Fruit fly (Drosophila melanogaster): ENCODE data around the gene Sh3beta.

Sh3beta gene

DNA sequence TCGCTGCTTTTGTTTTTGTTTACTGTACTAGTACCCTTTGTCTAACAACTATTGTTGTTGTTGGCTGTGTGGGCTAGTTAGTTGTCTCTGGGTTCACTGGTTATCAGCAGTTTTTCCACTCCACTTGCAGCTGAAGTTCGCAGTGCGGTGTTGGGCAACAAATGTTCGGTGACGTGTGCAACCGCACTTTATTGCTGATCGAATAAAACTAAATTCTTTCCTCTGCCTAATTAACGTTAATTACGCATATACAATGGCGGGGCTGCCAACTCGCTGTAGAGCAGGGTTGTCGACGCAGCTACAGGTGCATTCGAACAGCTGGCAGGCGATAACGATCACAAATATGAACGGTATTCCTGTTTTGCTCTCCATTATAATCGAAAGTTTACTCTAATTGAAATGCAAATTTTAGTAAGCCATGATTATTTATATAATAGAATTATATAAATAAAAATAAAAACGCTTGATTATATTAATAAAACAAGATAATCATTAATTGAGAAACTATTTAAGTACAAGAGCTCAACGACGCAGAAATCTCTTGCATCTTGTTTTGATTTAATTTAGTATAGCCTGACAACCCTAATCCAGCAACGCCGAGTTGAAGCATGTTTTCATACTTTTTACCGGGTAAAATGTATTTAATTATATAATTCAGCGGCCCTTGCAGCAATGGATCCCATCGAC, 40.4 kb downstream of the Sh3beta start, which contains the start of the genes mrva, CG42307 and mus312 (continued):
- TF ChIP-seq CG10431 (GFP tag; optimal IDR thresholded peaks at IDR 0.05), result peak; percentile 75
- no peak for TF ChIP-seq hth (optimal IDR thresholded peaks at IDR 0.05)
- peak; percentile 53; the same call in 1 of the 2 replicates for TF ChIP-seq ap (GFP tag; IDR thresholded peaks at IDR 0.05)
- TF ChIP-seq zen (tag; optimal IDR thresholded peaks at IDR 0.05), result peak; percentile 97
- peak; percentile 52; the same call in 1 of the 2 replicates for TF ChIP-seq CG11696 (GFP tag; IDR thresholded peaks at IDR 0.05)
- TF ChIP-seq tin (GFP tag; optimal IDR thresholded peaks at IDR 0.05), result peak; percentile 82
- TF ChIP-seq hbn (GFP tag; IDR thresholded peaks at IDR 0.05; ENCODE audit: partially characterized antibody), result no peak; the same call in 1 of the 2 replicates
- peak; percentile 80 for TF ChIP-seq chm (GFP tag; IDR thresholded peaks at IDR 0.05)
- TF ChIP-seq Gsc (GFP tag; IDR thresholded peaks at IDR 0.05), result 0 out of 2 replicates have a peak, but pooled peaks have one; percentile 31
- peak; percentile 39 for TF ChIP-seq Antp (GFP tag; optimal IDR thresholded peaks at IDR 0.05)
- TF ChIP-seq Bdp1 (GFP tag; optimal IDR thresholded peaks at IDR 0.05), result peak; percentile 42
- TF ChIP-seq Vsx1 (GFP tag; optimal IDR thresholded peaks at IDR 0.05), result peak; percentile 98
- peak; percentile 83 for TF ChIP-seq Dbx (GFP tag; IDR thresholded peaks at IDR 0.05)
- TF ChIP-seq CG17568 (GFP tag; optimal IDR thresholded peaks at IDR 0.05), result no peak
- peak; percentile 90 for TF ChIP-seq Abd-B (GFP tag; optimal IDR thresholded peaks at IDR 0.05)
- peak; percentile 60 for TF ChIP-seq CG43689 (GFP tag; IDR thresholded peaks at IDR 0.05)
- TF ChIP-seq Ets97D (GFP tag; optimal IDR thresholded peaks at IDR 0.05), result peak; percentile 52
- TF ChIP-seq bsh (GFP tag; optimal IDR thresholded peaks at IDR 0.05), result peak in 1 of 2 experiments; percentile 92
- peak; percentile 83 for TF ChIP-seq CG11695 (GFP tag; IDR thresholded peaks at IDR 0.05)
- 0 out of 2 replicates have a peak, but pooled peaks have one; percentile 29 for TF ChIP-seq CG42726 (GFP tag; IDR thresholded peaks at IDR 0.05; ENCODE audit: partially characterized antibody)
- TF ChIP-seq fd96Cb (tag; optimal IDR thresholded peaks at IDR 0.05), result peak; percentile 85
- peak; percentile 72 for TF ChIP-seq CG7372 (GFP tag; IDR thresholded peaks at IDR 0.05)
- no peak for TF ChIP-seq CG16863 (GFP tag; optimal IDR thresholded peaks at IDR 0.05)
- TF ChIP-seq Six4 (GFP tag; optimal IDR thresholded peaks at IDR 0.05), result peak; percentile 77
- no peak for TF ChIP-seq D19B (GFP tag; optimal IDR thresholded peaks at IDR 0.05)
- peak; percentile 86 for TF ChIP-seq ind (GFP tag; optimal IDR thresholded peaks at IDR 0.05)
- no peak for TF ChIP-seq CG12769 (tag; optimal IDR thresholded peaks at IDR 0.05)
- peak; percentile 87 for TF ChIP-seq CG17359 (tag; optimal IDR thresholded peaks at IDR 0.05)
- TF ChIP-seq sim (GFP tag; IDR thresholded peaks at IDR 0.05), result 0 out of 2 replicates have a peak, but pooled peaks have one; percentile 13
- peak; percentile 69 for TF ChIP-seq CG31388 (GFP tag; optimal IDR thresholded peaks at IDR 0.05)
- TF ChIP-seq Hr3 (GFP tag; optimal IDR thresholded peaks at IDR 0.05), result peak; percentile 90
- TF ChIP-seq chinmo (GFP tag; IDR thresholded peaks at IDR 0.05; ENCODE audit: partially characterized antibody), result peak; percentile 88
- peak; percentile 80 for TF ChIP-seq H2.0 (GFP tag; IDR thresholded peaks at IDR 0.05)
- no peak for TF ChIP-seq NC2α (GFP tag; optimal IDR thresholded peaks at IDR 0.05)
- TF ChIP-seq vnd (GFP tag; IDR thresholded peaks at IDR 0.05; ENCODE audit: partially characterized antibody), result no peak
- TF ChIP-seq zf30C (GFP tag; optimal IDR thresholded peaks at IDR 0.05), result peak; percentile 42
- peak; percentile 47 for TF ChIP-seq CG7928 (GFP tag; optimal IDR thresholded peaks at IDR 0.05)
- TF ChIP-seq nmo (GFP tag; optimal IDR thresholded peaks at IDR 0.05), result peak; percentile 80
- no peak for TF ChIP-seq CG2678 (tag; optimal IDR thresholded peaks at IDR 0.05)
- peak; percentile 86 for TF ChIP-seq CG10267 (tag; optimal IDR thresholded peaks at IDR 0.05)
- TF ChIP-seq Trl (optimal IDR thresholded peaks at IDR 0.05), result no peak
- peak; percentile 42 for TF ChIP-seq Trl (GFP tag; optimal IDR thresholded peaks at IDR 0.05)
- TF ChIP-seq Nf-YC (tag; optimal IDR thresholded peaks at IDR 0.05), result peak; percentile 91
- peak; percentile 43 for TF ChIP-seq Sin3A (optimal IDR thresholded peaks at IDR 0.05)
- peak; percentile 66 for TF ChIP-seq org-1 (GFP tag; optimal IDR thresholded peaks at IDR 0.05)
- TF ChIP-seq CG14050 (GFP tag; IDR thresholded peaks at IDR 0.05), result peak; percentile 76
- no peak for TF ChIP-seq luna (GFP tag; optimal IDR thresholded peaks at IDR 0.05)
- TF ChIP-seq Stat92E (GFP tag; optimal IDR thresholded peaks at IDR 0.05), result peak in 1 of 3 experiments; percentile 36
- TF ChIP-seq CG17829 (tag; optimal IDR thresholded peaks at IDR 0.05), result peak; percentile 95
